Worm (Caenorhabditis elegans) whole organism, young adult: ENCODE measurements around the gene R10D12.8.

Experiments used
- B0019.2 ChIP-seq: fragments of 200-800 bp; sonication (Bioruptor generic); conservative IDR thresholded peaks from 2 replicates; pipeline ENCODE4 v1.3.6; 2022; ENCODE audit warnings: missing genetic modification reagents, missing genetic modification characterization, missing compliant biosample characterization
- B0035.1 ChIP-seq: sonication (generic microtip); optimal IDR thresholded peaks from 2 replicates; lab custom pipeline; 2016; ENCODE audit warnings: missing genetic modification characterization, mild to moderate bottlenecking, missing compliant biosample characterization, missing genotype, missing genetic modification reagents
- C06A6.2 ChIP-seq: fragments of 200-800 bp; sonication (Bioruptor generic); conservative IDR thresholded peaks from 2 replicates; pipeline ENCODE4 v1.3.6; 2022; ENCODE audit warnings: missing genetic modification characterization, missing compliant biosample characterization
- D2030.7 ChIP-seq: fragments of 200-800 bp; sonication (Bioruptor generic); IDR thresholded peaks from 2 replicates; pipeline ENCODE4 v1.3.6; 2022; ENCODE audit warnings: missing genetic modification reagents, missing genetic modification characterization, missing compliant biosample characterization
- F33H1.4 ChIP-seq: fragments of 200-800 bp; sonication (Bioruptor generic); IDR thresholded peaks from 2 replicates; pipeline ENCODE4 v1.3.6; 2022; ENCODE audit warnings: missing genetic modification reagents, missing genetic modification characterization, missing compliant biosample characterization
- F37B4.10 ChIP-seq: fragments of 200-800 bp; sonication (Bioruptor generic); IDR thresholded peaks from 2 replicates; pipeline ENCODE4 v1.3.6; 2022; ENCODE audit warnings: missing genetic modification characterization, missing compliant biosample characterization
- K11D2.4 ChIP-seq: fragments of 200-800 bp; sonication (Bioruptor generic); IDR thresholded peaks from 2 replicates; pipeline ENCODE4 v1.3.6; 2022; ENCODE audit warnings: missing genetic modification reagents, missing genetic modification characterization, missing compliant biosample characterization
- Y53G8AR.9 ChIP-seq: fragments of 200-800 bp; sonication (Bioruptor generic); conservative IDR thresholded peaks from 2 replicates; pipeline ENCODE4 v1.3.6; 2022; ENCODE audit warnings: missing genetic modification reagents, missing genetic modification characterization, missing compliant biosample characterization
- ZK185.1 ChIP-seq: sonication (generic microtip); optimal IDR thresholded peaks from 2 replicates; lab custom pipeline; 2016; ENCODE audit warnings: mild to moderate bottlenecking, missing genetic modification characterization, missing compliant biosample characterization; ENCODE audit not compliant: poor library complexity, severe bottlenecking
- atf-7 ChIP-seq: sonication (generic microtip); optimal IDR thresholded peaks from 2 replicates; lab custom pipeline; 2017; ENCODE audit warnings: mild to moderate bottlenecking, missing genetic modification characterization, missing compliant biosample characterization
- attf-5 ChIP-seq: fragments of 200-800 bp; sonication (Bioruptor generic); optimal IDR thresholded peaks from 2 replicates; lab custom pipeline; 2018; ENCODE audit warnings: mild to moderate bottlenecking, missing genetic modification characterization, missing compliant biosample characterization
- ceh-100 ChIP-seq: fragments of 200-800 bp; sonication (Bioruptor generic); IDR thresholded peaks from 2 replicates; pipeline ENCODE4 v1.3.6; 2022; ENCODE audit warnings: missing genetic modification reagents, missing genetic modification characterization, missing compliant biosample characterization
- ceh-40 ChIP-seq: fragments of 200-800 bp; sonication (Bioruptor generic); IDR thresholded peaks from 2 replicates; pipeline ENCODE4 v1.3.6; 2022; ENCODE audit warnings: missing genetic modification characterization, missing compliant biosample characterization
- dpff-1 ChIP-seq: sonication (generic microtip); optimal IDR thresholded peaks from 2 replicates; lab custom pipeline; 2017; ENCODE audit warnings: mild to moderate bottlenecking, missing genetic modification characterization, missing compliant biosample characterization
- dpl-1 ChIP-seq: fragments of 150-350 bp; optimal IDR thresholded peaks from 2 replicates; lab custom pipeline; 2014; ENCODE audit warnings: missing biosample characterization, missing genetic modification reagents, missing genetic modification characterization
- fkh-3 ChIP-seq: sonication (generic microtip); optimal IDR thresholded peaks from 2 replicates; lab custom pipeline; 2016; ENCODE audit warnings: mild to moderate bottlenecking, missing genetic modification characterization, missing compliant biosample characterization
- let-607 ChIP-seq, 2 experiments: fragments of 200-800 bp in 1 of 2; sonication (Bioruptor generic) in 1 of 2; sonication (generic microtip) in 1 of 2; optimal IDR thresholded peaks; 2 replicates each; lab custom pipeline; 2016 to 2018; ENCODE audit warnings: mild to moderate bottlenecking in 2 of 2, missing compliant biosample characterization in 2 of 2, missing genetic modification characterization in 2 of 2, moderate library complexity in 2 of 2, missing genotype in 1 of 2
- lir-1 ChIP-seq: fragments of 200-800 bp; sonication (Bioruptor generic); conservative IDR thresholded peaks from 2 replicates; pipeline ENCODE4 v1.3.6; 2022; ENCODE audit warnings: missing genetic modification reagents, missing genetic modification characterization, missing compliant biosample characterization
- lsl-1 ChIP-seq: fragments of 200-800 bp; sonication (Bioruptor generic); optimal IDR thresholded peaks from 2 replicates; lab custom pipeline; 2018; ENCODE audit warnings: mild to moderate bottlenecking, missing genetic modification characterization, moderate library complexity, missing compliant biosample characterization
- madf-10 ChIP-seq: sonication (generic microtip); optimal IDR thresholded peaks from 2 replicates; lab custom pipeline; 2016; ENCODE audit warnings: mild to moderate bottlenecking, missing genetic modification characterization, missing compliant biosample characterization
- madf-3 ChIP-seq: fragments of 200-800 bp; sonication (Bioruptor generic); IDR thresholded peaks from 2 replicates; pipeline ENCODE4 v1.3.6; 2022; ENCODE audit warnings: missing genetic modification reagents, missing genetic modification characterization, missing compliant biosample characterization
- madf-6 ChIP-seq: fragments of 200-800 bp; sonication (Bioruptor generic); IDR thresholded peaks from 2 replicates; pipeline ENCODE4 v1.3.6; 2022; ENCODE audit warnings: missing genetic modification reagents, missing genetic modification characterization, missing compliant biosample characterization
- madf-8 ChIP-seq: fragments of 200-800 bp; sonication (Bioruptor generic); conservative IDR thresholded peaks from 2 replicates; pipeline ENCODE4 v1.3.6; 2022; ENCODE audit warnings: missing genetic modification reagents, missing genetic modification characterization, missing compliant biosample characterization
- rec-8 ChIP-seq, 2 experiments: sonication (generic microtip); optimal IDR thresholded peaks; 2 replicates each; lab custom pipeline; 2016; ENCODE audit warnings: mild to moderate bottlenecking in 2 of 2, missing genetic modification characterization in 2 of 2, missing genetic modification reagents in 2 of 2, missing genotype in 2 of 2, missing biosample characterization in 1 of 2, missing compliant biosample characterization in 1 of 2, moderate library complexity in 1 of 2
- repo-1 ChIP-seq: sonication (generic microtip); optimal IDR thresholded peaks from 2 replicates; lab custom pipeline; 2017; ENCODE audit warnings: mild to moderate bottlenecking, missing genetic modification characterization, missing compliant biosample characterization
- rpc-1 ChIP-seq, 2 experiments: fragments of 150-350 bp in 1 of 2; sonication (generic microtip) in 1 of 2; optimal IDR thresholded peaks; 2 replicates each; lab custom pipeline; 2014 to 2018; ENCODE audit warnings: missing biosample characterization in 1 of 2, missing genetic modification characterization in 1 of 2, missing genetic modification reagents in 1 of 2, missing genotype in 1 of 2
- sea-2 ChIP-seq: fragments of 200-800 bp; sonication (Bioruptor generic); IDR thresholded peaks from 2 replicates; pipeline ENCODE4 v1.3.6; 2022; ENCODE audit warnings: missing genetic modification characterization, missing compliant biosample characterization
- sptf-2 ChIP-seq: fragments of 200-800 bp; sonication (Bioruptor generic); optimal IDR thresholded peaks from 2 replicates; lab custom pipeline; 2018; ENCODE audit warnings: mild to moderate bottlenecking, missing genetic modification characterization, missing compliant biosample characterization
- tbp1 ChIP-seq: fragments of 200-800 bp; sonication (Bioruptor generic); optimal IDR thresholded peaks from 2 replicates; lab custom pipeline; 2018; ENCODE audit warnings: mild to moderate bottlenecking, missing genetic modification characterization, missing compliant biosample characterization
- zim-3 ChIP-seq: sonication (generic microtip); optimal IDR thresholded peaks from 2 replicates; lab custom pipeline; 2017; ENCODE audit warnings: mild to moderate bottlenecking, missing genetic modification characterization, moderate library complexity, missing compliant biosample characterization
- ztf-18 ChIP-seq: sonication (generic microtip); optimal IDR thresholded peaks from 2 replicates; lab custom pipeline; 2016; ENCODE audit warnings: missing genotype, mild to moderate bottlenecking, missing genetic modification characterization, missing compliant biosample characterization
- ztf-3 ChIP-seq: fragments of 200-800 bp; sonication (Bioruptor generic); optimal IDR thresholded peaks from 2 replicates; lab custom pipeline; 2018; ENCODE audit warnings: mild to moderate bottlenecking, missing genetic modification characterization, missing compliant biosample characterization
- ztf-6 ChIP-seq: fragments of 200-800 bp; sonication (Bioruptor generic); IDR thresholded peaks from 2 replicates; pipeline ENCODE4 v1.3.6; 2022; ENCODE audit warnings: missing genetic modification reagents, missing genetic modification characterization, missing compliant biosample characterization

R10D12.8 gene

ce11 chrV:13929503-13929902 is 23.6 kb downstream of the R10D12.8 start, which contains the start of gene srxa-13:
TSS of gene srxa-13 (plus strand) at chrV:13929803.
- TF ChIP-seq B0035.1 (tag; lab: Kevin White, UChicago) (no peak), rpc-1 (optimal IDR thresholded peaks at IDR 0.05; lab: Kevin White, UChicago) (no peak), rpc-1 (tag; optimal IDR thresholded peaks at IDR 0.05; lab: Kevin White, UChicago) (no peak), ztf-6 (GFP tag; lab: Robert Waterston, UW) (no peak)
- TF ChIP-seq, all 124 proteins: peak for 0

ce11 chrV:13926398-13926797 is 26.7 kb downstream of the R10D12.8 start, which contains the start of gene srxa-12:
TSS of gene srxa-12 (plus strand) at chrV:13926698.
- no peak for TF ChIP-seq dpff-1 (tag; lab: Kevin White, UChicago)
- TF ChIP-seq let-607 (tag; optimal IDR thresholded peaks at IDR 0.05; lab: Kevin White, UChicago) = no peak
- no peak for TF ChIP-seq madf-10
- TF ChIP-seq repo-1 (tag; lab: Kevin White, UChicago) = no peak
- no peak for TF ChIP-seq Y53G8AR.9
- TF ChIP-seq madf-6 (GFP tag; lab: Robert Waterston, UW) = no peak
- no peak for TF ChIP-seq sptf-2 (GFP tag; lab: Kevin White, UChicago)
- TF ChIP-seq F33H1.4 (GFP tag; lab: Robert Waterston, UW) = no peak
- TF ChIP-seq K11D2.4 = no peak
- no peak for TF ChIP-seq sea-2 (GFP tag; lab: Robert Waterston, UW)
- no peak for TF ChIP-seq fkh-3 (tag; lab: Kevin White, UChicago)
- no peak for TF ChIP-seq zim-3 (tag; lab: Kevin White, UChicago)
- no peak for TF ChIP-seq tbp1 (GFP tag; lab: Kevin White, UChicago)
- no peak for TF ChIP-seq atf-7 (tag; lab: Kevin White, UChicago)
- no peak for TF ChIP-seq madf-8 (GFP tag; lab: Robert Waterston, UW)
- TF ChIP-seq, all 124 proteins: peak for 0

ce11 chrV:13923851-13924250 is 29.2 kb downstream of the R10D12.8 start, which contains the start of gene srxa-11:
TSS of gene srxa-11 (plus strand) at chrV:13924151.
- TF ChIP-seq ztf-18 (tag; lab: Kevin White, UChicago) = no peak
- TF ChIP-seq attf-5 (GFP tag; lab: Kevin White, UChicago) = no peak
- TF ChIP-seq rec-8 (tag; optimal IDR thresholded peaks at IDR 0.05; lab: Kevin White, UChicago) = no peak
- no peak for TF ChIP-seq F37B4.10 (GFP tag; lab: Robert Waterston, UW)
- TF ChIP-seq F33H1.4 (GFP tag; lab: Robert Waterston, UW) = no peak
- no peak for TF ChIP-seq ceh-40 (GFP tag; lab: Robert Waterston, UW)
- no peak for TF ChIP-seq Y53G8AR.9
- no peak for TF ChIP-seq ZK185.1
- no peak for TF ChIP-seq madf-6 (GFP tag; lab: Robert Waterston, UW)
- no peak for TF ChIP-seq ztf-3 (GFP tag; lab: Kevin White, UChicago)
- TF ChIP-seq sea-2 (GFP tag; lab: Robert Waterston, UW) = no peak
- TF ChIP-seq tbp1 (GFP tag; lab: Kevin White, UChicago) = no peak
- TF ChIP-seq lsl-1 (GFP tag; lab: Kevin White, UChicago) = no peak
- TF ChIP-seq ztf-6 (GFP tag; lab: Robert Waterston, UW) = no peak
- TF ChIP-seq madf-3 = no peak
- no peak for TF ChIP-seq lir-1 (GFP tag; lab: Robert Waterston, UW)
- no peak for TF ChIP-seq D2030.7 (GFP tag; lab: Robert Waterston, UW)
- no peak for TF ChIP-seq madf-10

- TF ChIP-seq C06A6.2 (GFP tag; lab: Robert Waterston, UW) (no peak), rec-8 (tag; optimal IDR thresholded peaks at IDR 0.05; lab: Kevin White, UChicago) (no peak), dpl-1 (GFP tag; lab: Kevin White, UChicago) (no peak), B0019.2 (GFP tag; lab: Robert Waterston, UW) (no peak), ceh-100 (GFP tag; lab: Robert Waterston, UW) (no peak)
- TF ChIP-seq, all 124 proteins: peak for 0
Measured at ce11 chrV:13920730-13921129, 32.4 kb downstream of the R10D12.8 start, which contains the start of gene srx-42. TSS of gene srx-42 (plus strand) at chrV:13921030.
